Worm (Caenorhabditis elegans) whole organism, young adult: ENCODE results near the gene nhr-142.

ENCODE experiments used
- C17E4.6 ChIP-seq: fragments of 200-800 bp; sonication (Bioruptor generic); IDR thresholded peaks from 2 replicates; pipeline ENCODE4 v1.3.6; 2022; ENCODE audit warnings: missing genetic modification reagents, missing genetic modification characterization, missing compliant biosample characterization
- F33H1.4 ChIP-seq: fragments of 200-800 bp; sonication (Bioruptor generic); IDR thresholded peaks from 2 replicates; pipeline ENCODE4 v1.3.6; 2022; ENCODE audit warnings: missing genetic modification reagents, missing genetic modification characterization, missing compliant biosample characterization
- F52B5.7 ChIP-seq: sonication (generic microtip); optimal IDR thresholded peaks from 2 replicates; lab custom pipeline; 2016; ENCODE audit warnings: mild to moderate bottlenecking, missing genetic modification characterization, missing compliant biosample characterization
- F55B11.4 ChIP-seq: sonication (generic microtip); optimal IDR thresholded peaks from 2 replicates; lab custom pipeline; 2016; ENCODE audit warnings: missing compliant biosample characterization, missing genetic modification characterization, borderline replicate concordance; ENCODE audit not compliant: insufficient read depth
- F57C9.4 ChIP-seq: sonication (generic microtip); optimal IDR thresholded peaks from 2 replicates; lab custom pipeline; 2017; ENCODE audit warnings: mild to moderate bottlenecking, missing genetic modification characterization, missing compliant biosample characterization
- Y95B8A.8 ChIP-seq: fragments of 200-800 bp; sonication (Bioruptor generic); IDR thresholded peaks from 2 replicates; pipeline ENCODE4 v1.3.6; 2022; ENCODE audit warnings: missing genetic modification reagents, missing genetic modification characterization, missing compliant biosample characterization
- aptf-3 ChIP-seq: fragments of 200-800 bp; sonication (Bioruptor generic); IDR thresholded peaks from 2 replicates; pipeline ENCODE4 v1.3.6; 2022; ENCODE audit warnings: missing genetic modification characterization, missing compliant biosample characterization
- attf-5 ChIP-seq: fragments of 200-800 bp; sonication (Bioruptor generic); optimal IDR thresholded peaks from 2 replicates; lab custom pipeline; 2018; ENCODE audit warnings: mild to moderate bottlenecking, missing genetic modification characterization, missing compliant biosample characterization
- ceh-100 ChIP-seq: fragments of 200-800 bp; sonication (Bioruptor generic); IDR thresholded peaks from 2 replicates; pipeline ENCODE4 v1.3.6; 2022; ENCODE audit warnings: missing genetic modification reagents, missing genetic modification characterization, missing compliant biosample characterization
- ceh-79 ChIP-seq: sonication (generic microtip); optimal IDR thresholded peaks from 2 replicates; lab custom pipeline; 2017; ENCODE audit warnings: mild to moderate bottlenecking, missing genetic modification characterization, missing compliant biosample characterization
- ceh-91 ChIP-seq: fragments of 200-800 bp; sonication (Bioruptor generic); IDR thresholded peaks from 2 replicates; pipeline ENCODE4 v1.3.6; 2022; ENCODE audit warnings: missing genetic modification reagents, missing genetic modification characterization, missing compliant biosample characterization
- die-1 ChIP-seq: sonication (generic microtip); optimal IDR thresholded peaks from 2 replicates; lab custom pipeline; 2016; ENCODE audit warnings: missing genotype, mild to moderate bottlenecking, missing genetic modification characterization, missing compliant biosample characterization
- dox-1 ChIP-seq: fragments of 200-800 bp; sonication (Bioruptor generic); IDR thresholded peaks from 2 replicates; pipeline ENCODE4 v1.3.6; 2022; ENCODE audit warnings: missing genetic modification reagents, missing genetic modification characterization, missing compliant biosample characterization
- egl-18 ChIP-seq: fragments of 200-800 bp; sonication (Bioruptor generic); IDR thresholded peaks from 2 replicates; pipeline ENCODE4 v1.3.6; 2022; ENCODE audit warnings: missing genetic modification reagents, missing genetic modification characterization, missing compliant biosample characterization
- ekl-4 ChIP-seq: fragments of 200-800 bp; sonication (Bioruptor generic); IDR thresholded peaks from 2 replicates; pipeline ENCODE4 v1.3.6; 2022; ENCODE audit warnings: missing genetic modification reagents, missing genetic modification characterization, missing compliant biosample characterization
- ets-4 ChIP-seq: fragments of 200-800 bp; sonication (Bioruptor generic); optimal IDR thresholded peaks from 2 replicates; lab custom pipeline; 2018; ENCODE audit warnings: mild to moderate bottlenecking, missing genetic modification characterization, missing compliant biosample characterization
- hmg-1.2 ChIP-seq: fragments of 200-800 bp; sonication (Bioruptor generic); IDR thresholded peaks from 2 replicates; pipeline ENCODE4 v1.3.6; 2022; ENCODE audit warnings: missing genetic modification reagents, missing genetic modification characterization, missing compliant biosample characterization
- hmg-20 ChIP-seq: fragments of 200-800 bp; sonication (Bioruptor generic); IDR thresholded peaks from 2 replicates; pipeline ENCODE4 v1.3.6; 2022; ENCODE audit warnings: missing genetic modification reagents, missing genetic modification characterization, missing compliant biosample characterization
- hrde-1 ChIP-seq: sonication (generic microtip); optimal IDR thresholded peaks from 2 replicates; lab custom pipeline; 2016; ENCODE audit warnings: missing genetic modification characterization, mild to moderate bottlenecking, missing compliant biosample characterization, moderate library complexity, missing genotype, missing genetic modification reagents, borderline replicate concordance
- hsf-1 ChIP-seq: fragments of 200-800 bp; sonication (Bioruptor generic); IDR thresholded peaks from 2 replicates; pipeline ENCODE4 v1.3.6; 2022; ENCODE audit warnings: missing genetic modification reagents, missing genetic modification characterization, missing compliant biosample characterization
- lag-1 ChIP-seq: fragments of 200-800 bp; sonication (Bioruptor generic); IDR thresholded peaks from 2 replicates; pipeline ENCODE4 v1.3.6; 2022; ENCODE audit warnings: missing genetic modification reagents, missing genetic modification characterization, missing compliant biosample characterization
- let-607 ChIP-seq, 2 experiments: fragments of 200-800 bp in 1 of 2; sonication (Bioruptor generic) in 1 of 2; sonication (generic microtip) in 1 of 2; optimal IDR thresholded peaks; 2 replicates each; lab custom pipeline; 2016 to 2018; ENCODE audit warnings: mild to moderate bottlenecking in 2 of 2, missing compliant biosample characterization in 2 of 2, missing genetic modification characterization in 2 of 2, moderate library complexity in 2 of 2, missing genotype in 1 of 2
- lin-40 ChIP-seq: sonication (generic microtip); optimal IDR thresholded peaks from 2 replicates; lab custom pipeline; 2016; ENCODE audit warnings: missing genetic modification characterization, mild to moderate bottlenecking, missing compliant biosample characterization, missing genotype, missing genetic modification reagents
- madf-3 ChIP-seq: fragments of 200-800 bp; sonication (Bioruptor generic); IDR thresholded peaks from 2 replicates; pipeline ENCODE4 v1.3.6; 2022; ENCODE audit warnings: missing genetic modification reagents, missing genetic modification characterization, missing compliant biosample characterization
- madf-6 ChIP-seq: fragments of 200-800 bp; sonication (Bioruptor generic); IDR thresholded peaks from 2 replicates; pipeline ENCODE4 v1.3.6; 2022; ENCODE audit warnings: missing genetic modification reagents, missing genetic modification characterization, missing compliant biosample characterization
- nfyb-1 ChIP-seq: fragments of 200-800 bp; sonication (Bioruptor generic); IDR thresholded peaks from 2 replicates; pipeline ENCODE4 v1.3.6; 2022; ENCODE audit warnings: missing genetic modification reagents, missing genetic modification characterization, missing compliant biosample characterization
- nhr-120 ChIP-seq: fragments of 200-800 bp; sonication (Bioruptor generic); IDR thresholded peaks from 2 replicates; pipeline ENCODE4 v1.3.6; 2022; ENCODE audit warnings: missing genetic modification characterization, missing compliant biosample characterization
- nhr-27 ChIP-seq: fragments of 200-800 bp; sonication (Bioruptor generic); optimal IDR thresholded peaks from 2 replicates; lab custom pipeline; 2018; ENCODE audit warnings: mild to moderate bottlenecking, missing genetic modification characterization, moderate library complexity, missing compliant biosample characterization
- nhr-80 ChIP-seq: sonication (generic microtip); optimal IDR thresholded peaks from 2 replicates; lab custom pipeline; 2016; ENCODE audit warnings: missing genetic modification characterization, missing compliant biosample characterization
- pbrm-1 ChIP-seq: fragments of 200-800 bp; sonication (Bioruptor generic); IDR thresholded peaks from 2 replicates; pipeline ENCODE4 v1.3.6; 2022; ENCODE audit warnings: missing genetic modification reagents, missing genetic modification characterization, missing compliant biosample characterization
- pha-4 ChIP-seq: fragments of 150-350 bp; sonication (generic microtip); optimal IDR thresholded peaks from 2 replicates; lab custom pipeline; 2014; ENCODE audit warnings: missing biosample characterization, missing genetic modification reagents, missing genetic modification characterization
- snpc-1.1 ChIP-seq: sonication (generic microtip); optimal IDR thresholded peaks from 2 replicates; lab custom pipeline; 2017; ENCODE audit warnings: missing genetic modification characterization, mild to moderate bottlenecking, missing compliant biosample characterization, antibody characterized with exemption, moderate library complexity, missing genotype, missing genetic modification reagents; ENCODE audit not compliant: insufficient read depth
- snpc-4 ChIP-seq, 5 experiments: fragments of 150-350 bp in 1 of 5; sonication (generic microtip) in 4 of 5; optimal IDR thresholded peaks; 2 replicates each; lab custom pipeline; 2014 to 2018; ENCODE audit warnings: missing genetic modification characterization in 5 of 5, missing biosample characterization in 3 of 5, antibody characterized with exemption in 2 of 5, mild to moderate bottlenecking in 2 of 5, missing compliant biosample characterization in 2 of 5, missing genotype in 2 of 5, moderate library complexity in 2 of 5, missing genetic modification reagents in 1 of 5
- somi-1 ChIP-seq: fragments of 200-800 bp; sonication (Bioruptor generic); optimal IDR thresholded peaks from 2 replicates; lab custom pipeline; 2018; ENCODE audit warnings: mild to moderate bottlenecking, missing genetic modification characterization, missing compliant biosample characterization
- ztf-22 ChIP-seq: fragments of 200-800 bp; sonication (Bioruptor generic); optimal IDR thresholded peaks from 2 replicates; lab custom pipeline; 2018; ENCODE audit warnings: mild to moderate bottlenecking, missing genetic modification characterization, moderate library complexity, missing compliant biosample characterization
- ztf-25 ChIP-seq: fragments of 200-800 bp; sonication (Bioruptor generic); IDR thresholded peaks from 2 replicates; pipeline ENCODE4 v1.3.6; 2022; ENCODE audit warnings: missing genetic modification reagents, missing genetic modification characterization, missing compliant biosample characterization

The nhr-142 gene

ce11 chrV:5798132-5798531 is 7.8 kb upstream of the nhr-142 start, which contains the start of gene nstp-3 (continued):
- no peak for TF ChIP-seq snpc-4 (GFP tag; optimal IDR thresholded peaks at IDR 0.05; lab: Kevin White, UChicago)
- TF ChIP-seq snpc-4 (tag; optimal IDR thresholded peaks at IDR 0.05; lab: Kevin White, UChicago): no peak
- TF ChIP-seq snpc-1.1 (tag; lab: Kevin White, UChicago): no peak
- TF ChIP-seq F33H1.4 (GFP tag; lab: Robert Waterston, UW): no peak
- TF ChIP-seq aptf-3: no peak

- TF ChIP-seq let-607 (tag; optimal IDR thresholded peaks at IDR 0.05; lab: Kevin White, UChicago): no peak
- TF ChIP-seq hsf-1 (GFP tag; lab: Robert Waterston, UW): 0 out of 2 replicates have a peak, but pooled peaks have one; percentile 27
- no peak for TF ChIP-seq F55B11.4
Measured at ce11 chrV:5792031-5792430, 1.7 kb upstream of the nhr-142 start, which contains the start of gene ZC250.2. Gene ZC250.2, plus strand, starts transcription at chrV:5792331.

- TF ChIP-seq ceh-79 (no peak), ceh-91 (no peak), ztf-22 (GFP tag; lab: Kevin White, UChicago) (no peak), attf-5 (GFP tag; lab: Kevin White, UChicago) (no peak), madf-6 (GFP tag; lab: Robert Waterston, UW) (no peak), dox-1 (GFP tag; lab: Robert Waterston, UW) (peak; percentile 35; the same call in 1 of the 2 replicates), hrde-1 (tag; lab: Kevin White, UChicago) (no peak), die-1 (tag; lab: Kevin White, UChicago) (no peak), pha-4 (no peak), ets-4 (GFP tag; lab: Kevin White, UChicago) (no peak), hsf-1 (GFP tag; lab: Robert Waterston, UW) (no peak), C17E4.6 (GFP tag; lab: Robert Waterston, UW) (no peak), nhr-80 (peak; percentile 33), hmg-20 (GFP tag; lab: Robert Waterston, UW) (no peak), pbrm-1 (GFP tag; lab: Robert Waterston, UW) (no peak), nhr-27 (tag; lab: Kevin White, UChicago) (no peak), ceh-100 (GFP tag; lab: Robert Waterston, UW) (no peak), ztf-25 (GFP tag; lab: Robert Waterston, UW) (no peak), lin-40 (no peak), lag-1 (GFP tag; lab: Robert Waterston, UW) (no peak), egl-18 (no peak), Y95B8A.8 (GFP tag; lab: Robert Waterston, UW) (no peak), somi-1 (GFP tag; lab: Kevin White, UChicago) (no peak), nfyb-1 (0 out of 2 replicates have a peak, but pooled peaks have one; percentile 41), ekl-4 (GFP tag; lab: Robert Waterston, UW) (no peak), hmg-1.2 (peak; percentile 26; the same call in 1 of the 2 replicates), F57C9.4 (tag; lab: Kevin White, UChicago) (no peak), nhr-120 (GFP tag; lab: Robert Waterston, UW) (no peak)
Measured at ce11 chrV:5788650-5789049, 1.7 kb downstream of the nhr-142 start.

- no peak for TF ChIP-seq madf-3 (GFP tag; lab: Robert Waterston, UW)
- TF ChIP-seq F52B5.7 (tag; lab: Kevin White, UChicago): no peak
- TF ChIP-seq, all 124 proteins: peak for 0
Measured at ce11 chrV:5785372-5785771, 5.0 kb downstream of the nhr-142 start, which contains the start of gene F44E7.7. Gene F44E7.7, minus strand, starts transcription at chrV:5785472.
